In the genomic region with DNA sequence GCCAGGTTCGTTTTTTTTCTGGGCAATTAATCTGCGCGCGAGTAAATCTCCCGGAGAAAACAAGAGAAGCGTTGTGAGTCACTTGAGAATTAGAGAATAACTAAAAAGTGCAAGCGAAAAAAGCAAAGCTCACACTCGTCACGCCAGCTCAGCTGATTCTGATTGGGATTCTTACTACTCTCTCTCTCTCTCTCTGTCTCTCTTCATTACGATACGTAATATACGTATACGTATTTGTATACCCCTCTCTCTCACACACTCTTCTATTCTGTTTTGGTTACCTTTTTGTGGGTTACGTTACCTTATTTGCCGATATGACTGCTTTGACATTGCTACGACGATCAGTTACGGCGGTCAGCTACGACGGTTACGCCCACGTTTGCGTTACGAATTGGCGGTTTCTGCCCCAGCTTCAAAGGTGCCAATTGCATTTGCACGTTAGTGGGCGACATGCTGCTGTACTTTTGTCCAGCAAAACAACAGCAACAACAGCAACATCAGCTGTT, we compare ENCODE assay signal across 5 fruit fly cellular contexts.
A peak's percentile ranks its signal among the peaks of the same experiment; 100 is the strongest.
TF ChIP-seq lines count a peak whose summit lies in the region.

Gene Targ1, minus strand, starts transcription at position 106 of the 506 bp plus-strand sequence.
Gene CG10512, plus strand, starts transcription at position 144 of the 506 bp plus-strand sequence.
Gene Targ2, minus strand, starts transcription at position 456 of the 506 bp plus-strand sequence.

- TF ChIP-seq CTCF in whole organism, embryonic (GFP tag; optimal IDR thresholded peaks at IDR 0.05; lab: Kevin White, UChicago), result no peak

TF ChIP-seq in whole organism, adult, 20 proteins besides CTCF, POLR2A, EP300 and RAD21 (continues in another document):
- no peak for TF ChIP-seq CG12768 (GFP tag; optimal IDR thresholded peaks at IDR 0.05; lab: Kevin White, UChicago)
- TF ChIP-seq toe (GFP tag; optimal IDR thresholded peaks at IDR 0.05; lab: Kevin White, UChicago), result peak; percentile 10
- TF ChIP-seq cic (GFP tag; optimal IDR thresholded peaks at IDR 0.05; lab: Kevin White, UChicago), result peak; percentile 72
- TF ChIP-seq kay (GFP tag; lab: Kevin White, UChicago; ENCODE audit: borderline replicate concordance), result peak; percentile 94
- TF ChIP-seq cnc (optimal IDR thresholded peaks at IDR 0.05; lab: Kevin White, UChicago), result no peak
- peak; percentile 28 for TF ChIP-seq CG33017 (tag; optimal IDR thresholded peaks at IDR 0.05; lab: Kevin White, UChicago)
- TF ChIP-seq pad (GFP tag; optimal IDR thresholded peaks at IDR 0.05; lab: Kevin White, UChicago), result no peak
- peak; percentile 54 for TF ChIP-seq Mnt (GFP tag; optimal IDR thresholded peaks at IDR 0.05; lab: Kevin White, UChicago)
- TF ChIP-seq CG14711 (tag; optimal IDR thresholded peaks at IDR 0.05; lab: Kevin White, UChicago), result no peak
- TF ChIP-seq Clk (GFP tag; optimal IDR thresholded peaks at IDR 0.05; lab: Kevin White, UChicago), result no peak
- no peak for TF ChIP-seq CG7045 (GFP tag; optimal IDR thresholded peaks at IDR 0.05; lab: Kevin White, UChicago)
- no peak for TF ChIP-seq Hr96 (GFP tag; optimal IDR thresholded peaks at IDR 0.05; lab: Kevin White, UChicago)
- no peak for TF ChIP-seq CG1620 (GFP tag; optimal IDR thresholded peaks at IDR 0.05; lab: Kevin White, UChicago)
- peak; percentile 63 for TF ChIP-seq tj (GFP tag; optimal IDR thresholded peaks at IDR 0.05; lab: Kevin White, UChicago)
- no peak for TF ChIP-seq ovo (GFP tag; optimal IDR thresholded peaks at IDR 0.05; lab: Kevin White, UChicago)
- peak; percentile 49 for TF ChIP-seq bab1 (GFP tag; optimal IDR thresholded peaks at IDR 0.05; lab: Kevin White, UChicago)
- no peak for TF ChIP-seq CG5204 (GFP tag; optimal IDR thresholded peaks at IDR 0.05; lab: Kevin White, UChicago)

TF ChIP-seq in whole organism, embryonic, 481 proteins besides CTCF, POLR2A, EP300 and RAD21 (continues in another document):
- TF ChIP-seq CG14441 (GFP tag; IDR thresholded peaks at IDR 0.05; lab: Robert Waterston, UW), result no peak
- peak; percentile 28 for TF ChIP-seq CG1832 (GFP tag; optimal IDR thresholded peaks at IDR 0.05; lab: Kevin White, UChicago)
- peak; percentile 72; the same call in 1 of the 4 replicates for TF ChIP-seq chinmo (GFP tag; IDR thresholded peaks at IDR 0.05; lab: Robert Waterston, UW; ENCODE audit: partially characterized antibody)
- TF ChIP-seq cwo (GFP tag; optimal IDR thresholded peaks at IDR 0.05; lab: Kevin White, UChicago), result no peak
- TF ChIP-seq hb (GFP tag; IDR thresholded peaks at IDR 0.05; lab: Robert Waterston, UW; ENCODE audit: partially characterized antibody), result no peak
- no peak for TF ChIP-seq Hsf (GFP tag; optimal IDR thresholded peaks at IDR 0.05; lab: Kevin White, UChicago)
- peak in 1 of 2 experiments; percentile 50 for TF ChIP-seq bsh (GFP tag; optimal IDR thresholded peaks at IDR 0.05; lab: Kevin White, UChicago)
- peak; percentile 48; the same call in 2 of the 3 replicates for TF ChIP-seq CG34224 (GFP tag; IDR thresholded peaks at IDR 0.05; lab: Robert Waterston, UW; ENCODE audit: partially characterized antibody)
- TF ChIP-seq aop (GFP tag; IDR thresholded peaks at IDR 0.05; lab: Robert Waterston, UW), result no peak
- no peak for TF ChIP-seq Drgx (GFP tag; IDR thresholded peaks at IDR 0.05; lab: Robert Waterston, UW)
- TF ChIP-seq crp (GFP tag; optimal IDR thresholded peaks at IDR 0.05; lab: Kevin White, UChicago), result peak in 1 of 2 experiments; percentile 49
- TF ChIP-seq sens (GFP tag; lab: Kevin White, UChicago), result peak; percentile 45
- no peak for TF ChIP-seq vvl (GFP tag; IDR thresholded peaks at IDR 0.05; lab: Robert Waterston, UW)
- TF ChIP-seq CG8478 (optimal IDR thresholded peaks at IDR 0.05; lab: Kevin White, UChicago), result peak; percentile 76
- TF ChIP-seq Side (GFP tag; optimal IDR thresholded peaks at IDR 0.05; lab: Kevin White, UChicago), result no peak
- peak in 1 of 2 experiments; percentile 66 for TF ChIP-seq insv (GFP tag; optimal IDR thresholded peaks at IDR 0.05; lab: Kevin White, UChicago)

TF ChIP-seq in whole organism, prepupa, 60 proteins besides CTCF, POLR2A, EP300 and RAD21 (continues in another document):
- TF ChIP-seq achi (GFP tag; optimal IDR thresholded peaks at IDR 0.05; lab: Kevin White, UChicago) (no peak), CG34406 (GFP tag; optimal IDR thresholded peaks at IDR 0.05; lab: Kevin White, UChicago) (no peak), Ets21C (GFP tag; optimal IDR thresholded peaks at IDR 0.05; lab: Kevin White, UChicago) (no peak), ss (GFP tag; optimal IDR thresholded peaks at IDR 0.05; lab: Kevin White, UChicago) (peak; percentile 6 to 56), CG7368 (GFP tag; optimal IDR thresholded peaks at IDR 0.05; lab: Kevin White, UChicago) (no peak), Gug (GFP tag; IDR thresholded peaks at IDR 0.05; lab: Robert Waterston, UW) (no peak), CG4318 (GFP tag; optimal IDR thresholded peaks at IDR 0.05; lab: Kevin White, UChicago) (no peak), fd59A (GFP tag; optimal IDR thresholded peaks at IDR 0.05; lab: Kevin White, UChicago) (no peak), Met (GFP tag; optimal IDR thresholded peaks at IDR 0.05; lab: Kevin White, UChicago) (no peak), topi (GFP tag; optimal IDR thresholded peaks at IDR 0.05; lab: Kevin White, UChicago) (no peak), Eip75B (GFP tag; optimal IDR thresholded peaks at IDR 0.05; lab: Kevin White, UChicago) (no peak), CG32006 (GFP tag; optimal IDR thresholded peaks at IDR 0.05; lab: Kevin White, UChicago) (no peak), spab (GFP tag; optimal IDR thresholded peaks at IDR 0.05; lab: Kevin White, UChicago) (no peak), Hr38 (GFP tag; optimal IDR thresholded peaks at IDR 0.05; lab: Kevin White, UChicago) (no peak), OdsH (GFP tag; optimal IDR thresholded peaks at IDR 0.05; lab: Kevin White, UChicago) (no peak), CG15336 (GFP tag; IDR thresholded peaks at IDR 0.05; lab: Robert Waterston, UW) (no peak), CG11294 (GFP tag; IDR thresholded peaks at IDR 0.05; lab: Robert Waterston, UW) (no peak), Eip78C (GFP tag; lab: Kevin White, UChicago) (peak; percentile 75), Lpt (GFP tag; optimal IDR thresholded peaks at IDR 0.05; lab: Kevin White, UChicago) (no peak)

TF ChIP-seq in whole organism, pupa, 21 proteins besides CTCF, POLR2A, EP300 and RAD21:
- TF ChIP-seq CG14655 (GFP tag; optimal IDR thresholded peaks at IDR 0.05; lab: Kevin White, UChicago) (no peak), EcR (GFP tag; optimal IDR thresholded peaks at IDR 0.05; lab: Kevin White, UChicago) (peak; percentile 37), CG32121 (GFP tag; IDR thresholded peaks at IDR 0.05; lab: Robert Waterston, UW) (0 out of 2 replicates have a peak, but pooled peaks have one; percentile 22), CG12605 (GFP tag; IDR thresholded peaks at IDR 0.05; lab: Robert Waterston, UW) (no peak), Ets98B (GFP tag; IDR thresholded peaks at IDR 0.05; lab: Robert Waterston, UW) (no peak)

TF ChIP-seq in whole organism, wandering third instar larva, 38 proteins besides CTCF, POLR2A, EP300 and RAD21:
- TF ChIP-seq CG9705 (GFP tag; optimal IDR thresholded peaks at IDR 0.05; lab: Kevin White, UChicago) (no peak), Hr83 (GFP tag; optimal IDR thresholded peaks at IDR 0.05; lab: Kevin White, UChicago; ENCODE audit: poor library complexity, severe bottlenecking) (no peak), Dif (GFP tag; optimal IDR thresholded peaks at IDR 0.05; lab: Kevin White, UChicago; ENCODE audit: partially characterized antibody) (peak; percentile 65), dl (GFP tag; optimal IDR thresholded peaks at IDR 0.05; lab: Kevin White, UChicago; ENCODE audit: insufficient read depth in 1 of 2, partially characterized antibody in 2 of 2) (peak in 1 of 2 experiments; percentile 30), rgr (GFP tag; optimal IDR thresholded peaks at IDR 0.05; lab: Kevin White, UChicago) (no peak), psq (GFP tag; optimal IDR thresholded peaks at IDR 0.05; lab: Kevin White, UChicago) (peak; percentile 37), h (GFP tag; optimal IDR thresholded peaks at IDR 0.05; lab: Kevin White, UChicago) (no peak), Vsx2 (GFP tag; optimal IDR thresholded peaks at IDR 0.05; lab: Kevin White, UChicago; ENCODE audit: partially characterized antibody) (no peak)
